Fruit fly (Drosophila melanogaster) whole organism, pupa: ENCODE measurements around the gene Lsd-1.

Experiments
- CG32121 ChIP-seq: fragments of 200-800 bp; sonication (Bioruptor generic); IDR thresholded peaks from 2 replicates; pipeline ENCODE4 v1.3.6; 2022; ENCODE audit warnings: missing biosample characterization, missing genetic modification characterization
- CG34367 ChIP-seq: fragments of 200-800 bp; sonication (Bioruptor generic); optimal IDR thresholded peaks from 2 replicates; lab custom pipeline; 2018; ENCODE audit warnings: missing biosample characterization, mild to moderate bottlenecking, missing genetic modification characterization
- CG4496 ChIP-seq: fragments of 200-800 bp; sonication (Bioruptor generic); IDR thresholded peaks from 3 replicates; pipeline ENCODE4 v1.3.6; 2022; ENCODE audit warnings: missing biosample characterization, missing genetic modification characterization
- CG9948 ChIP-seq: fragments of 200-800 bp; sonication (Bioruptor generic); optimal IDR thresholded peaks from 2 replicates; lab custom pipeline; 2018; ENCODE audit warnings: missing biosample characterization, mild to moderate bottlenecking, missing genetic modification characterization, moderate library complexity
- D1 ChIP-seq: fragments of 200-800 bp; sonication (Bioruptor generic); optimal IDR thresholded peaks from 2 replicates; lab custom pipeline; 2018; ENCODE audit warnings: missing biosample characterization, mild to moderate bottlenecking, missing genetic modification characterization, moderate library complexity
- EcR ChIP-seq: fragments of 200-800 bp; sonication (Bioruptor generic); optimal IDR thresholded peaks from 3 replicates; lab custom pipeline; 2019; ENCODE audit warnings: missing biosample characterization, missing genetic modification characterization, mild to moderate bottlenecking, moderate library complexity, missing genetic modification reagents
- Ets98B ChIP-seq: fragments of 200-800 bp; sonication (Bioruptor generic); IDR thresholded peaks from 2 replicates; pipeline ENCODE4 v1.3.6; 2022; ENCODE audit warnings: missing biosample characterization, missing genetic modification characterization
- Pif1A ChIP-seq: fragments of 200-800 bp; sonication (Bioruptor generic); optimal IDR thresholded peaks from 3 replicates; lab custom pipeline; 2016; ENCODE audit warnings: missing biosample characterization, missing genetic modification characterization
- Pif1B ChIP-seq: fragments of 200-800 bp; sonication (Bioruptor generic); optimal IDR thresholded peaks from 3 replicates; lab custom pipeline; 2016; ENCODE audit warnings: missing biosample characterization, missing genetic modification characterization
- Snoo ChIP-seq: fragments of 200-800 bp; sonication (Bioruptor generic); optimal IDR thresholded peaks from 3 replicates; lab custom pipeline; 2017; ENCODE audit warnings: missing biosample characterization, mild to moderate bottlenecking, missing genetic modification characterization, inconsistent platforms

DNA sequence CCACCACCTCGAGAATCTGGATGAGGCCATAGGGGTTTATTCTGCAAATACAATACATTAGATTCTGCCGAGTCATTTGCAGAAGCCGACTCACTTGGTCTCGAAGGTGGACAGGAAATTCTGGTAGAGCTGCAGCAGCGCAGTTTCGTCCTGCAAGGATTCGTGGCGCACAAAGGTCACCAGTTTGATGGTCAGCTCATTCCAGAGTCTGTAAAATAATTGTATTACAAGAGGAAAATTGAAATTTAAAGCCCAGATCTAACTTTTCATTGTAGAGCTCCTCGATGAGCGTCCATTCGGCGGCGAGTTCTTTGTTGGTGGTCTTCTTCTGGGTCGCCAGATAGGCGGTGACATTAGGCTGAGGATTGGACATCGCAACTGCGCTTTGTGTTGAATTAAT is 31.1 kb upstream of the Lsd-1 start:
- no peak for TF ChIP-seq Pif1B (GFP tag; lab: Kevin White, UChicago)
- no peak for TF ChIP-seq CG4496 (GFP tag; lab: Robert Waterston, UW)
- no peak for TF ChIP-seq CG32121
- TF ChIP-seq CG9948 (tag; lab: Kevin White, UChicago) = no peak
- no peak for TF ChIP-seq Pif1A (GFP tag; lab: Kevin White, UChicago)
- TF ChIP-seq CG34367 (tag; lab: Kevin White, UChicago) = no peak
- no peak for TF ChIP-seq Snoo (tag; lab: Kevin White, UChicago)
- no peak for TF ChIP-seq D1
- TF ChIP-seq Ets98B (GFP tag; lab: Robert Waterston, UW) = no peak
- TF ChIP-seq EcR (GFP tag; lab: Kevin White, UChicago) = no peak
